Fruit fly (Drosophila melanogaster): ENCODE results near the gene CG14780.

Gene CG14780

DNA sequence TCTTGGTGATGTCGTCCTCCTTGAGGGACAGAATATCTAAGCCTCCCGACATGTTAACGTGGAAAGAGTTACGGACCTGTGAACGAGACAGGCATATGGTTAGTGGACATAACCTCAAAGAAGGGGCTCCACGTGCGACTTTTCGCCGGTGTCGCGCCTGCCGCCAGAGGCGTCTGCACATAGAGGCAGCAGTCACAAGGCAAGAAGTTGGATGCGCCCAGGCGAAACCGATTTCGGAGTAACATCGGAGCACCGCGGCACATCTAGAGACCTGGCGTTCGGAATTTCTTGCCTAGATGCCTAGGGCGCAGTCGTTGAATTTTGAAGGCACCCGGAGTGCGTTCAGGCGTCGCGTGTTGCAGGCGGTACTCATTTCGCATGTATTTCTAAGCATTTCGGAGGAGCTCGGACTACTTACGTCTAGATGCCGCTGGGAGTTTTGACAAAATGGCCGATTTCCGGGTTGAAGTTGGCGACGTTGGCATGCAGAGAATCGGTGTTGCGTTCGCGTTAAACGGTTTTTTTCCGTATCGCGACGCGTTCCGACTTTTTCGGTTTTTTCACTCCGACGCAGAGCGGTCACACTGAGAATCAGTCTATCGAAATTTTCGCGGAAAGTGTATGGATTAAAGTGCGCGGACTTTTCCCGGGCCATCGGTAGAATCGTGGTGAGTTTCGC is 10.7 kb downstream of the CG14780 start, which contains the start of the genes sta and inc:
TSS of gene sta (minus strand) at position 574 of the 679 bp plus-strand sequence.
TSS of gene inc (plus strand) at position 640 of the 679 bp plus-strand sequence.
- peak; percentile 69 for TF ChIP-seq CG4328 (GFP tag; optimal IDR thresholded peaks at IDR 0.05)
- TF ChIP-seq HmgD (GFP tag; optimal IDR thresholded peaks at IDR 0.05), result peak; percentile 74
- TF ChIP-seq Ets97D (GFP tag; optimal IDR thresholded peaks at IDR 0.05), result peak; percentile 98
- peak; percentile 76 for TF ChIP-seq Jarid2 (GFP tag; optimal IDR thresholded peaks at IDR 0.05)
- peak; percentile 67; the same call in 1 of the 3 replicates for TF ChIP-seq ken (GFP tag; IDR thresholded peaks at IDR 0.05)
- peak; percentile 11 for TF ChIP-seq run (tag; optimal IDR thresholded peaks at IDR 0.05)
- no peak for TF ChIP-seq CG4404 (GFP tag; IDR thresholded peaks at IDR 0.05)
- peak; percentile 38 for TF ChIP-seq Xbp1 (GFP tag; optimal IDR thresholded peaks at IDR 0.05)
- TF ChIP-seq Chrac-16 (GFP tag; optimal IDR thresholded peaks at IDR 0.05), result peak; percentile 15
- TF ChIP-seq vnd (GFP tag; IDR thresholded peaks at IDR 0.05; ENCODE audit: partially characterized antibody), result no peak
- 0 out of 2 replicates have a peak, but pooled peaks have one; percentile 6 for TF ChIP-seq ssp (GFP tag; IDR thresholded peaks at IDR 0.05)
- peak; percentile 7 for TF ChIP-seq jumu (GFP tag; optimal IDR thresholded peaks at IDR 0.05)
- TF ChIP-seq caup (GFP tag; optimal IDR thresholded peaks at IDR 0.05; ENCODE audit: severe bottlenecking), result peak; percentile 87
- TF ChIP-seq CG11560 (tag; IDR thresholded peaks at IDR 0.05), result no peak
- peak; percentile 90 for TF ChIP-seq Dp (GFP tag; optimal IDR thresholded peaks at IDR 0.05)
- peak; percentile 94 for TF ChIP-seq YL-1 (GFP tag; optimal IDR thresholded peaks at IDR 0.05)
- peak; percentile 64 for TF ChIP-seq CG1233 (GFP tag; optimal IDR thresholded peaks at IDR 0.05)
- TF ChIP-seq jing (GFP tag; optimal IDR thresholded peaks at IDR 0.05), result no peak
- TF ChIP-seq HmgZ (tag; optimal IDR thresholded peaks at IDR 0.05), result peak; percentile 85
- peak; percentile 58 for TF ChIP-seq Dad (GFP tag; optimal IDR thresholded peaks at IDR 0.05)
- peak; percentile 27 for TF ChIP-seq Bdp1 (GFP tag; optimal IDR thresholded peaks at IDR 0.05)
- TF ChIP-seq Atf-2 (GFP tag; optimal IDR thresholded peaks at IDR 0.05), result peak; percentile 21
- TF ChIP-seq cwo (GFP tag; optimal IDR thresholded peaks at IDR 0.05), result peak; percentile 42
- no peak for TF ChIP-seq CG2889 (GFP tag; IDR thresholded peaks at IDR 0.05)
- peak; percentile 53 for TF ChIP-seq pb (GFP tag; optimal IDR thresholded peaks at IDR 0.05)
- 0 out of 3 replicates have a peak, but pooled peaks have one; percentile 30 for TF ChIP-seq CG14050 (GFP tag; IDR thresholded peaks at IDR 0.05)
- TF ChIP-seq Hr78 (GFP tag; optimal IDR thresholded peaks at IDR 0.05), result no peak
- peak; percentile 8 for TF ChIP-seq Dip3 (GFP tag; optimal IDR thresholded peaks at IDR 0.05)
- TF ChIP-seq Mrtf (GFP tag; IDR thresholded peaks at IDR 0.05), result 0 out of 3 replicates have a peak, but pooled peaks have one; percentile 48
- TF ChIP-seq pita (GFP tag; optimal IDR thresholded peaks at IDR 0.05), result peak; percentile 44
- no peak for TF ChIP-seq CG6689 (GFP tag; IDR thresholded peaks at IDR 0.05)
- TF ChIP-seq Nf-YC (tag; optimal IDR thresholded peaks at IDR 0.05), result peak; percentile 53
- TF ChIP-seq tin (GFP tag; optimal IDR thresholded peaks at IDR 0.05), result peak; percentile 31
- TF ChIP-seq CG7357 (GFP tag; IDR thresholded peaks at IDR 0.05), result no peak
- TF ChIP-seq CG1602 (GFP tag; optimal IDR thresholded peaks at IDR 0.05), result no peak
- TF ChIP-seq peb (GFP tag; IDR thresholded peaks at IDR 0.05), result no peak
- TF ChIP-seq CG12942 (GFP tag; optimal IDR thresholded peaks at IDR 0.05), result no peak
- TF ChIP-seq C15 (GFP tag; IDR thresholded peaks at IDR 0.05), result 0 out of 3 replicates have a peak, but pooled peaks have one; percentile 14
- peak; percentile 80 for TF ChIP-seq Hand (GFP tag; optimal IDR thresholded peaks at IDR 0.05)
- TF ChIP-seq CG9876 (GFP tag; optimal IDR thresholded peaks at IDR 0.05), result peak; percentile 46
- peak; percentile 47 for TF ChIP-seq CG10979 (tag; optimal IDR thresholded peaks at IDR 0.05)
- peak; percentile 22; the same call in 1 of the 4 replicates for TF ChIP-seq Gug (GFP tag; IDR thresholded peaks at IDR 0.05)
- TF ChIP-seq fd102C (GFP tag; optimal IDR thresholded peaks at IDR 0.05), result no peak
- peak; percentile 81 for TF ChIP-seq Opbp (GFP tag; IDR thresholded peaks at IDR 0.05; ENCODE audit: partially characterized antibody)
- TF ChIP-seq PHDP (tag; optimal IDR thresholded peaks at IDR 0.05), result peak; percentile 79
- peak; percentile 97 for TF ChIP-seq Med (GFP tag)
- TF ChIP-seq CG7963 (GFP tag; IDR thresholded peaks at IDR 0.05; ENCODE audit: partially characterized antibody), result no peak
- peak; percentile 66 for TF ChIP-seq CG2202 (tag; optimal IDR thresholded peaks at IDR 0.05)
- peak; percentile 54 for TF ChIP-seq D19B (GFP tag; optimal IDR thresholded peaks at IDR 0.05)

Measured in whole organism, embryonic.